Worm (Caenorhabditis elegans) whole organism, L2 larva: ENCODE data around the gene pfd-1.

ENCODE experiments used
- R02D3.7 ChIP-seq: fragments of 150-350 bp; optimal IDR thresholded peaks from 2 replicates; lab custom pipeline; 2014; ENCODE audit warnings: missing biosample characterization, missing genetic modification characterization
- egl-27 ChIP-seq: sonication (generic microtip); optimal IDR thresholded peaks from 3 replicates; lab custom pipeline; 2017; ENCODE audit warnings: missing biosample characterization, missing genetic modification reagents, missing genetic modification characterization
- elt-1 ChIP-seq: fragments of 150-350 bp; optimal IDR thresholded peaks from 2 replicates; lab custom pipeline; 2014; ENCODE audit warnings: missing biosample characterization, missing genetic modification characterization
- lin-39 ChIP-seq: fragments of 150-350 bp; optimal IDR thresholded peaks from 2 replicates; lab custom pipeline; 2014; ENCODE audit warnings: missing biosample characterization, missing genetic modification reagents, missing genetic modification characterization
- ztf-11 ChIP-seq: sonication (generic microtip); optimal IDR thresholded peaks from 2 replicates; lab custom pipeline; 2017; ENCODE audit warnings: missing biosample characterization, missing genetic modification characterization

DNA sequence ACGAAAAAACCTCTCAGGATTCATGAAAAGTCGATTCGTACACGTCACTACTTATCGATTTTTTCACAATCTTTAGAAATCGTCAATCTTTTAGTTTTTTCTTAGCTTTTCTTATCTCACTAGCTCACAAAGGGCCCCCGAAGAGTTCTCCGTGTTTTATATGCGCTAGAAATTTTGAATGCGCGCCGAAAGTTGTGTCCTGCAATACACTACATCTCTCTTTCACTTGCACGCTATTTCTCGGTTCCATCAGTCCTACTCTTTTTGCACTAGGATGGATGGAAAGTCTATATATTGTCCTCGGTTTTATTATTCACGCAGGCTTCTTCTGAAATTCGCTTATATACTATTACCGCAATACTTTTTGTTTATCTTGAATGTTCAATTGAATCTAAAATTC lies 24.3 kb upstream of the pfd-1 start:
- no peak for TF ChIP-seq ztf-11
- TF ChIP-seq R02D3.7 (tag; lab: Kevin White, UChicago), result no peak
- no peak for TF ChIP-seq lin-39 (tag; lab: Kevin White, UChicago)
- no peak for TF ChIP-seq egl-27 (tag; lab: Kevin White, UChicago)
- TF ChIP-seq elt-1 (tag; lab: Kevin White, UChicago), result no peak
